Worm (Caenorhabditis elegans) whole organism, L1 larva: Measurements from ENCODE around the gene ZK666.8.

Source experiments
- C16A3.4 ChIP-seq: fragments of 150-350 bp; optimal IDR thresholded peaks from 2 replicates; lab custom pipeline; 2014; ENCODE audit warnings: missing biosample characterization, missing genetic modification characterization
- F16B12.6 ChIP-seq: fragments of 150-350 bp; optimal IDR thresholded peaks from 2 replicates; lab custom pipeline; 2014; ENCODE audit warnings: missing biosample characterization, missing genetic modification characterization
- Y116A8C.19 ChIP-seq: sonication (generic microtip); optimal IDR thresholded peaks from 2 replicates; lab custom pipeline; 2016; ENCODE audit warnings: missing compliant biosample characterization, missing genetic modification characterization, borderline replicate concordance
- aha-1 ChIP-seq: fragments of 150-350 bp; optimal IDR thresholded peaks from 2 replicates; lab custom pipeline; 2014; ENCODE audit warnings: missing biosample characterization, missing genetic modification characterization
- blmp-1 ChIP-seq: fragments of 150-350 bp; optimal IDR thresholded peaks from 2 replicates; lab custom pipeline; 2014; ENCODE audit warnings: missing biosample characterization, missing genetic modification characterization
- ceh-90 ChIP-seq: sonication (generic microtip); optimal IDR thresholded peaks from 2 replicates; lab custom pipeline; 2016; ENCODE audit warnings: missing genetic modification characterization, missing compliant biosample characterization
- dpl-1 ChIP-seq, 3 experiments: fragments of 150-350 bp in 2 of 3; sonication (generic microtip) in 1 of 3; optimal IDR thresholded peaks; 2 replicates each; lab custom pipeline; 2014 to 2017; ENCODE audit warnings: missing biosample characterization in 3 of 3, missing genetic modification characterization in 3 of 3, missing genetic modification reagents in 3 of 3
- dsc-1 ChIP-seq: sonication (generic microtip); optimal IDR thresholded peaks from 2 replicates; lab custom pipeline; 2016; ENCODE audit warnings: mild to moderate bottlenecking, missing genetic modification characterization, missing compliant biosample characterization
- efl-3 ChIP-seq: fragments of 200-800 bp; sonication (Bioruptor generic); optimal IDR thresholded peaks from 2 replicates; lab custom pipeline; 2018; ENCODE audit warnings: mild to moderate bottlenecking, missing genetic modification characterization, missing compliant biosample characterization
- egl-27 ChIP-seq, 2 experiments: fragments of 150-350 bp in 1 of 2; sonication (generic microtip); optimal IDR thresholded peaks; 3 replicates each; lab custom pipeline; 2017 to 2018; ENCODE audit warnings: missing biosample characterization in 2 of 2, missing genetic modification characterization in 2 of 2, missing genetic modification reagents in 2 of 2
- elt-2 ChIP-seq: sonication (generic microtip); optimal IDR thresholded peaks from 2 replicates; lab custom pipeline; 2016; ENCODE audit warnings: missing genetic modification characterization, mild to moderate bottlenecking, inconsistent platforms, missing compliant biosample characterization, missing genetic modification reagents
- fkh-4 ChIP-seq: sonication (generic microtip); optimal IDR thresholded peaks from 2 replicates; lab custom pipeline; 2016; ENCODE audit warnings: missing compliant biosample characterization, missing genetic modification characterization, borderline replicate concordance
- fos-1 ChIP-seq: fragments of 150-350 bp; optimal IDR thresholded peaks from 2 replicates; lab custom pipeline; 2014; ENCODE audit warnings: missing biosample characterization, missing genetic modification characterization
- grh-1 ChIP-seq: fragments of 200-800 bp; sonication (Bioruptor generic); IDR thresholded peaks from 2 replicates; pipeline ENCODE4 v1.3.6; 2022; ENCODE audit warnings: missing genetic modification reagents, missing genetic modification characterization, missing compliant biosample characterization
- hlh-4 ChIP-seq: sonication (generic microtip); optimal IDR thresholded peaks from 2 replicates; lab custom pipeline; 2016; ENCODE audit warnings: mild to moderate bottlenecking, missing genetic modification characterization, missing compliant biosample characterization
- irx-1 ChIP-seq: sonication (generic microtip); optimal IDR thresholded peaks from 2 replicates; lab custom pipeline; 2016; ENCODE audit warnings: missing genetic modification characterization, missing compliant biosample characterization
- isw-1 ChIP-seq: fragments of 200-800 bp; sonication (Bioruptor generic); IDR thresholded peaks from 2 replicates; pipeline ENCODE4 v1.3.6; 2022; ENCODE audit warnings: missing genetic modification characterization, missing compliant biosample characterization
- lin-13 ChIP-seq: fragments of 150-350 bp; optimal IDR thresholded peaks from 2 replicates; lab custom pipeline; 2014; ENCODE audit warnings: missing biosample characterization, missing genetic modification reagents, missing genetic modification characterization
- lin-14 ChIP-seq: fragments of 200-800 bp; sonication (Bioruptor generic); optimal IDR thresholded peaks from 2 replicates; lab custom pipeline; 2018; ENCODE audit warnings: mild to moderate bottlenecking, missing genetic modification characterization, moderate library complexity, missing compliant biosample characterization
- lin-15B ChIP-seq: fragments of 150-350 bp; sonication (generic microtip); optimal IDR thresholded peaks from 3 replicates; lab custom pipeline; 2014; ENCODE audit warnings: missing biosample characterization, missing genetic modification characterization
- lin-39 ChIP-seq: fragments of 150-350 bp; optimal IDR thresholded peaks from 2 replicates; lab custom pipeline; 2014; ENCODE audit warnings: missing biosample characterization, missing genetic modification reagents, missing genetic modification characterization
- lir-3 ChIP-seq: sonication (generic microtip); optimal IDR thresholded peaks from 2 replicates; lab custom pipeline; 2016; ENCODE audit warnings: mild to moderate bottlenecking, missing genetic modification characterization, moderate library complexity, missing compliant biosample characterization; ENCODE audit not compliant: poor library complexity
- mab-9 ChIP-seq: fragments of 200-800 bp; sonication (Bioruptor generic); IDR thresholded peaks from 2 replicates; pipeline ENCODE4 v1.3.6; 2022; ENCODE audit warnings: missing genetic modification reagents, missing genetic modification characterization, missing compliant biosample characterization
- mef-2 ChIP-seq: fragments of 150-350 bp; optimal IDR thresholded peaks from 2 replicates; lab custom pipeline; 2014; ENCODE audit warnings: missing biosample characterization, missing genetic modification characterization
- mep-1 ChIP-seq: fragments of 150-350 bp; optimal IDR thresholded peaks from 2 replicates; lab custom pipeline; 2014; ENCODE audit warnings: missing biosample characterization, missing genetic modification characterization
- nhr-11 ChIP-seq: fragments of 150-350 bp; optimal IDR thresholded peaks from 2 replicates; lab custom pipeline; 2014; ENCODE audit warnings: missing biosample characterization, missing genetic modification characterization
- nhr-20 ChIP-seq: sonication (generic microtip); optimal IDR thresholded peaks from 2 replicates; lab custom pipeline; 2016; ENCODE audit warnings: mild to moderate bottlenecking, missing genetic modification characterization, missing compliant biosample characterization
- nhr-237 ChIP-seq: fragments of 150-350 bp; optimal IDR thresholded peaks from 2 replicates; lab custom pipeline; 2014; ENCODE audit warnings: missing biosample characterization, missing genetic modification characterization
- nhr-28 ChIP-seq: fragments of 150-350 bp; optimal IDR thresholded peaks from 2 replicates; lab custom pipeline; 2014; ENCODE audit warnings: missing biosample characterization, missing genetic modification characterization
- nhr-47 ChIP-seq: sonication (generic microtip); optimal IDR thresholded peaks from 2 replicates; lab custom pipeline; 2016; ENCODE audit warnings: mild to moderate bottlenecking, missing genetic modification characterization, moderate library complexity, missing compliant biosample characterization
- nhr-71 ChIP-seq: sonication (generic microtip); optimal IDR thresholded peaks from 2 replicates; lab custom pipeline; 2016; ENCODE audit warnings: mild to moderate bottlenecking, missing genetic modification characterization, moderate library complexity, missing compliant biosample characterization
- nhr-77 ChIP-seq: fragments of 150-350 bp; optimal IDR thresholded peaks from 2 replicates; lab custom pipeline; 2014; ENCODE audit warnings: missing biosample characterization, missing genetic modification characterization
- nhr-84 ChIP-seq: sonication (generic microtip); optimal IDR thresholded peaks from 2 replicates; lab custom pipeline; 2017; ENCODE audit warnings: missing biosample characterization, missing genetic modification characterization
- nhr-85 ChIP-seq: sonication (generic microtip); peaks from one replicate; lab custom pipeline; 2016; ENCODE audit warnings: missing genetic modification characterization, inconsistent platforms, missing compliant biosample characterization
- nhr-90 ChIP-seq: sonication (generic microtip); optimal IDR thresholded peaks from 2 replicates; lab custom pipeline; 2016; ENCODE audit warnings: mild to moderate bottlenecking, missing genetic modification characterization, missing compliant biosample characterization; ENCODE audit not compliant: poor library complexity
- pax-3 ChIP-seq: fragments of 200-800 bp; sonication (Bioruptor generic); optimal IDR thresholded peaks from 2 replicates; lab custom pipeline; 2018; ENCODE audit warnings: mild to moderate bottlenecking, missing genetic modification characterization, moderate library complexity, missing compliant biosample characterization
- rnt-1 ChIP-seq: sonication (generic microtip); optimal IDR thresholded peaks from 2 replicates; lab custom pipeline; 2016; ENCODE audit warnings: mild to moderate bottlenecking, missing genetic modification characterization, moderate library complexity, missing compliant biosample characterization
- snpc-4 ChIP-seq: fragments of 150-350 bp; optimal IDR thresholded peaks from 2 replicates; lab custom pipeline; 2014; ENCODE audit warnings: missing biosample characterization, missing genetic modification characterization
- snu-23 ChIP-seq: sonication (generic microtip); optimal IDR thresholded peaks from 2 replicates; lab custom pipeline; 2016; ENCODE audit warnings: missing genetic modification characterization, missing compliant biosample characterization
- sox-4 ChIP-seq: sonication (generic microtip); optimal IDR thresholded peaks from 2 replicates; lab custom pipeline; 2016; ENCODE audit warnings: missing genetic modification characterization, missing compliant biosample characterization
- swsn-7 ChIP-seq: sonication (generic microtip); optimal IDR thresholded peaks from 2 replicates; lab custom pipeline; 2016; ENCODE audit warnings: missing genetic modification characterization, missing compliant biosample characterization
- tbx-2 ChIP-seq: sonication (generic microtip); optimal IDR thresholded peaks from 2 replicates; lab custom pipeline; 2016; ENCODE audit warnings: missing genetic modification characterization, missing compliant biosample characterization
- unc-86 ChIP-seq: sonication (generic microtip); optimal IDR thresholded peaks from 2 replicates; lab custom pipeline; 2016; ENCODE audit warnings: missing genetic modification characterization, missing compliant biosample characterization
- unc-98 ChIP-seq: fragments of 200-800 bp; sonication (Bioruptor generic); IDR thresholded peaks from 2 replicates; pipeline ENCODE4 v1.3.6; 2022; ENCODE audit warnings: missing genetic modification characterization, missing compliant biosample characterization
- zip-4 ChIP-seq: fragments of 200-800 bp; sonication (Bioruptor generic); optimal IDR thresholded peaks from 2 replicates; lab custom pipeline; 2018; ENCODE audit warnings: mild to moderate bottlenecking, missing genetic modification characterization, moderate library complexity, missing compliant biosample characterization
- ztf-11 ChIP-seq, 2 experiments: sonication (generic microtip); optimal IDR thresholded peaks; 2 replicates each; lab custom pipeline; 2016 to 2017; ENCODE audit warnings: missing genetic modification characterization in 2 of 2, missing biosample characterization in 1 of 2, missing compliant biosample characterization in 1 of 2

The ZK666.8 gene

DNA sequence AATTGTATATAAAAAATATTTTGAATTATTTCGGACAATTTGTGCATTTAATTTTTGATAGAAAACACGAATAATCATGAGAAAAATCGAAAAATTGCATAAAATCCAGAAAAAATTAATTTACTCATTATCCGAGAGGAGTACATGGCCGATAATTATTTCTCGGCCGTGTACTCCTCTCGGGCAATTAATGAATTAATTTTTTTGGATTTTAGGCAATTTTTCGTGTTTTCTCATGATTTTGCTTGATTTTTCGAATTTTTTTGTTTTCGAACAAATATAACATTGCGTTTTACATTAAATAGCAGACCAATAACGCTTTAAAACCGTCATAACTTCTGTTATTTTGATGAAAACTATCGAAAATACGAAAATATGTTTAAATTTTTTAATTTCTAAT lies 45.1 kb upstream of the ZK666.8 start (continued):
- TF ChIP-seq ceh-90 (tag; lab: Kevin White, UChicago) (peak; percentile 89), snpc-4 (peak; percentile 19), F16B12.6 (tag; lab: Kevin White, UChicago) (peak; percentile 36), dsc-1 (tag; lab: Kevin White, UChicago) (peak; percentile 94), nhr-90 (tag; lab: Kevin White, UChicago) (peak; percentile 91), lin-13 (GFP tag; lab: Kevin White, UChicago) (peak; percentile 65), nhr-11 (tag; lab: Kevin White, UChicago) (peak; percentile 55), blmp-1 (tag; lab: Kevin White, UChicago) (peak; percentile 26), nhr-28 (tag; lab: Kevin White, UChicago) (no peak), grh-1 (GFP tag; lab: Robert Waterston, UW) (peak; percentile 52; the same call in 1 of the 2 replicates), lin-15B (tag; lab: Kevin White, UChicago) (no peak), unc-86 (peak; percentile 58), tbx-2 (tag; lab: Kevin White, UChicago) (peak; percentile 88), mab-9 (GFP tag; lab: Robert Waterston, UW) (peak; percentile 77; the same call in 1 of the 2 replicates), rnt-1 (tag; lab: Kevin White, UChicago) (peak; percentile 97), egl-27 (tag; optimal IDR thresholded peaks at IDR 0.05; lab: Kevin White, UChicago) (no peak), C16A3.4 (tag; lab: Kevin White, UChicago) (peak; percentile 22), sox-4 (tag; lab: Kevin White, UChicago) (peak; percentile 82), nhr-20 (peak; percentile 78), lir-3 (peak; percentile 91), lin-14 (peak; percentile 71), nhr-84 (tag; lab: Kevin White, UChicago) (no peak), fkh-4 (tag; lab: Kevin White, UChicago) (peak; percentile 97), ztf-11 (tag; optimal IDR thresholded peaks at IDR 0.05; lab: Kevin White, UChicago) (peak in 1 of 2 experiments; percentile 94), zip-4 (peak; percentile 40), Y116A8C.19 (peak; percentile 56), snu-23 (GFP tag; lab: Kevin White, UChicago) (peak; percentile 84), pax-3 (tag; lab: Kevin White, UChicago) (peak; percentile 85), unc-98 (0 out of 2 replicates have a peak, but pooled peaks have one; percentile 34), isw-1 (GFP tag; lab: Robert Waterston, UW) (peak; percentile 25; the same call in 1 of the 2 replicates), mef-2 (tag; lab: Kevin White, UChicago) (no peak), nhr-77 (tag; lab: Kevin White, UChicago) (peak; percentile 10), mep-1 (tag; lab: Kevin White, UChicago) (peak; percentile 48), lin-39 (tag; lab: Kevin White, UChicago) (peak; percentile 55), fos-1 (tag; lab: Kevin White, UChicago) (peak; percentile 37), swsn-7 (tag; lab: Kevin White, UChicago) (peak; percentile 79), nhr-47 (tag; lab: Kevin White, UChicago) (peak; percentile 88), irx-1 (peak; percentile 94), aha-1 (tag; lab: Kevin White, UChicago) (no peak), nhr-237 (tag; lab: Kevin White, UChicago) (no peak), hlh-4 (tag; lab: Kevin White, UChicago) (peak; percentile 70), elt-2 (tag; lab: Kevin White, UChicago) (peak; percentile 68), nhr-71 (tag; lab: Kevin White, UChicago) (peak; percentile 87), efl-3 (GFP tag; lab: Kevin White, UChicago) (peak; percentile 56), nhr-85 (peak; percentile 93), dpl-1 (GFP tag; optimal IDR thresholded peaks at IDR 0.05; lab: Kevin White, UChicago) (peak; percentile 42 to 73 (median 52))
